Fruit fly (Drosophila melanogaster) whole organism, embryonic: Measurements from ENCODE around the gene CG6739.

ENCODE experiments used
- Ada2b ChIP-seq: fragments of 200-800 bp; sonication (Bioruptor generic); IDR thresholded peaks from 2 replicates; pipeline ENCODE4 v1.3.6; 2022; ENCODE audit warnings: missing biosample characterization, missing genetic modification characterization
- Adf1 ChIP-seq: fragments of 200-800 bp; sonication (Bioruptor generic); IDR thresholded peaks from 2 replicates; pipeline ENCODE4 v1.3.6; 2022; ENCODE audit warnings: missing biosample characterization, missing genetic modification characterization
- CG10147 ChIP-seq: fragments of 200-800 bp; sonication (Bioruptor generic); optimal IDR thresholded peaks from 2 replicates; lab custom pipeline; 2019; ENCODE audit warnings: missing biosample characterization, mild to moderate bottlenecking, missing genetic modification characterization, moderate library complexity
- CG10274 ChIP-seq: fragments of 200-800 bp; sonication (Bioruptor generic); optimal IDR thresholded peaks from 3 replicates; lab custom pipeline; 2017; ENCODE audit warnings: missing biosample characterization, mild to moderate bottlenecking, missing genetic modification characterization
- CG10462 ChIP-seq: fragments of 200-800 bp; sonication (Bioruptor generic); optimal IDR thresholded peaks from 2 replicates; lab custom pipeline; 2016; ENCODE audit warnings: missing biosample characterization, missing genetic modification characterization
- CG11504 ChIP-seq: fragments of 200-800 bp; sonication (Bioruptor generic); optimal IDR thresholded peaks from 3 replicates; lab custom pipeline; 2019; ENCODE audit warnings: missing biosample characterization, mild to moderate bottlenecking, missing genetic modification characterization, moderate library complexity
- CG11696 ChIP-seq: fragments of 200-800 bp; sonication (Bioruptor generic); IDR thresholded peaks from 2 replicates; pipeline ENCODE4 v1.3.6; 2022; ENCODE audit warnings: missing biosample characterization, missing genetic modification characterization
- CG12071 ChIP-seq: fragments of 200-800 bp; sonication (Bioruptor generic); optimal IDR thresholded peaks from 3 replicates; lab custom pipeline; 2018; ENCODE audit warnings: missing biosample characterization, mild to moderate bottlenecking, missing genetic modification characterization
- CG12299 ChIP-seq: fragments of 200-800 bp; sonication (Bioruptor generic); optimal IDR thresholded peaks from 2 replicates; lab custom pipeline; 2018; ENCODE audit warnings: missing biosample characterization, mild to moderate bottlenecking, missing genetic modification characterization
- CG13287 ChIP-seq: fragments of 200-800 bp; sonication (Bioruptor generic); IDR thresholded peaks from 2 replicates; pipeline ENCODE4 v1.3.6; 2022; ENCODE audit warnings: missing biosample characterization, missing genetic modification characterization; ENCODE audit not compliant: partially characterized antibody
- CG13296 ChIP-seq: fragments of 200-800 bp; sonication (Bioruptor generic); optimal IDR thresholded peaks from 3 replicates; lab custom pipeline; 2018; ENCODE audit warnings: missing biosample characterization, mild to moderate bottlenecking, missing genetic modification characterization
- CG13775 ChIP-seq: fragments of 200-800 bp; sonication (Bioruptor generic); optimal IDR thresholded peaks from 3 replicates; lab custom pipeline; 2017; ENCODE audit warnings: missing biosample characterization, mild to moderate bottlenecking, missing genetic modification characterization
- CG13894 ChIP-seq: fragments of 200-800 bp; sonication (Bioruptor generic); optimal IDR thresholded peaks from 3 replicates; lab custom pipeline; 2018; ENCODE audit warnings: missing biosample characterization, mild to moderate bottlenecking, missing genetic modification characterization, moderate library complexity
- CG16863 ChIP-seq: fragments of 200-800 bp; sonication (Bioruptor generic); optimal IDR thresholded peaks from 3 replicates; lab custom pipeline; 2016; ENCODE audit warnings: missing biosample characterization, missing genetic modification characterization
- CG17359 ChIP-seq: fragments of 200-800 bp; sonication (Bioruptor generic); optimal IDR thresholded peaks from 3 replicates; lab custom pipeline; 2018; ENCODE audit warnings: missing biosample characterization, mild to moderate bottlenecking, missing genetic modification characterization, moderate library complexity
- CG17802 ChIP-seq: fragments of 200-800 bp; sonication (Bioruptor generic); optimal IDR thresholded peaks from 2 replicates; lab custom pipeline; 2018; ENCODE audit warnings: missing biosample characterization, mild to moderate bottlenecking, missing genetic modification characterization, moderate library complexity
- CG2199 ChIP-seq: fragments of 200-800 bp; sonication (Bioruptor generic); IDR thresholded peaks from 3 replicates; pipeline ENCODE4 v1.3.6; 2022; ENCODE audit warnings: missing biosample characterization, missing genetic modification characterization
- CG30403 ChIP-seq: fragments of 200-800 bp; sonication (Bioruptor generic); optimal IDR thresholded peaks from 3 replicates; lab custom pipeline; 2016; ENCODE audit warnings: missing biosample characterization, missing genetic modification characterization
- CG3847 ChIP-seq: fragments of 200-800 bp; sonication (Bioruptor generic); IDR thresholded peaks from 2 replicates; pipeline ENCODE4 v1.3.6; 2022; ENCODE audit warnings: missing biosample characterization, missing genetic modification characterization
- CG3995 ChIP-seq: fragments of 200-800 bp; sonication (Bioruptor generic); optimal IDR thresholded peaks from 3 replicates; lab custom pipeline; 2016; ENCODE audit warnings: missing biosample characterization, missing genetic modification characterization
- CG4328 ChIP-seq: fragments of 200-800 bp; sonication (Bioruptor generic); optimal IDR thresholded peaks from 3 replicates; lab custom pipeline; 2017; ENCODE audit warnings: missing biosample characterization, missing genetic modification reagents, missing genetic modification characterization
- CG4424 ChIP-seq: fragments of 200-800 bp; sonication (Bioruptor generic); optimal IDR thresholded peaks from 3 replicates; lab custom pipeline; 2016; ENCODE audit warnings: missing biosample characterization, missing genetic modification characterization
- CG4854 ChIP-seq: fragments of 200-800 bp; sonication (Bioruptor generic); optimal IDR thresholded peaks from 2 replicates; lab custom pipeline; 2016; ENCODE audit warnings: missing biosample characterization, missing genetic modification characterization, inconsistent platforms
- CG9876 ChIP-seq: fragments of 200-800 bp; sonication (Bioruptor generic); optimal IDR thresholded peaks from 2 replicates; lab custom pipeline; 2016; ENCODE audit warnings: missing biosample characterization, missing genetic modification characterization
- CkIIα-i1 ChIP-seq: fragments of 200-800 bp; sonication (Bioruptor generic); IDR thresholded peaks from 2 replicates; pipeline ENCODE4 v1.3.6; 2022; ENCODE audit warnings: missing biosample characterization, missing genetic modification characterization
- Hr78 ChIP-seq, 2 experiments: fragments of 200-800 bp in 1 of 2; fragments of >200 bp in 1 of 2; sonication (Bioruptor generic) in 1 of 2; optimal IDR thresholded peaks; 2 replicates each; lab custom pipeline; 2017 to 2019; ENCODE audit warnings: missing biosample characterization in 2 of 2, missing genetic modification characterization in 2 of 2, mild to moderate bottlenecking in 1 of 2, moderate library complexity in 1 of 2
- MTF-1 ChIP-seq: fragments of 200-800 bp; sonication (Bioruptor generic); optimal IDR thresholded peaks from 2 replicates; lab custom pipeline; 2018; ENCODE audit warnings: missing biosample characterization, mild to moderate bottlenecking, missing genetic modification characterization, borderline replicate concordance
- NC2β ChIP-seq: fragments of 200-800 bp; sonication (Bioruptor generic); optimal IDR thresholded peaks from 2 replicates; lab custom pipeline; 2016; ENCODE audit warnings: missing biosample characterization, missing genetic modification characterization
- Neu2 ChIP-seq: fragments of 200-800 bp; sonication (Bioruptor generic); optimal IDR thresholded peaks from 3 replicates; lab custom pipeline; 2016; ENCODE audit warnings: missing biosample characterization, missing genetic modification characterization, borderline replicate concordance
- Nf-YA ChIP-seq: fragments of 200-800 bp; sonication (Bioruptor generic); IDR thresholded peaks from 2 replicates; pipeline ENCODE4 v1.3.6; 2022; ENCODE audit warnings: missing biosample characterization, missing genetic modification characterization
- Sry-δ ChIP-seq: fragments of 200-800 bp; sonication (Bioruptor generic); optimal IDR thresholded peaks from 2 replicates; lab custom pipeline; 2016; ENCODE audit warnings: missing biosample characterization, missing genetic modification characterization
- Usf ChIP-seq: fragments of 200-800 bp; sonication (Bioruptor generic); optimal IDR thresholded peaks from 2 replicates; lab custom pipeline; 2017; ENCODE audit warnings: missing genotype, missing biosample characterization, missing genetic modification characterization
- Vsx1 ChIP-seq: fragments of 200-800 bp; sonication (Bioruptor generic); optimal IDR thresholded peaks from 2 replicates; lab custom pipeline; 2017; ENCODE audit warnings: missing biosample characterization, mild to moderate bottlenecking, missing genetic modification characterization, missing genetic modification reagents
- ap ChIP-seq: fragments of 200-800 bp; sonication (Bioruptor generic); IDR thresholded peaks from 2 replicates; pipeline ENCODE4 v1.3.6; 2022; ENCODE audit warnings: missing biosample characterization, missing genetic modification characterization
- ase ChIP-seq: fragments of 200-800 bp; sonication (Bioruptor generic); IDR thresholded peaks from 3 replicates; pipeline ENCODE4 v1.3.6; 2022; ENCODE audit warnings: missing biosample characterization, missing genetic modification characterization
- chinmo ChIP-seq: fragments of 200-800 bp; sonication (Bioruptor generic); IDR thresholded peaks from 4 replicates; pipeline ENCODE4 v1.3.6; 2022; ENCODE audit warnings: missing biosample characterization, missing genetic modification characterization; ENCODE audit not compliant: partially characterized antibody
- dysf ChIP-seq: fragments of 200-800 bp; sonication (Bioruptor generic); IDR thresholded peaks from 3 replicates; pipeline ENCODE4 v1.3.6; 2022; ENCODE audit warnings: missing biosample characterization, missing genetic modification characterization
- hkb ChIP-seq, 2 experiments: fragments of 200-800 bp in 1 of 2; fragments of >200 bp in 1 of 2; sonication (Bioruptor generic) in 1 of 2; IDR thresholded peaks in 1 of 2; optimal IDR thresholded peaks in 1 of 2; 2 replicates each; pipeline versions ENCODE4 v1.3.6 to Lab custom; 2017 to 2022; ENCODE audit warnings: missing biosample characterization in 1 of 2, missing genetic modification characterization in 1 of 2
- oc ChIP-seq: fragments of 200-800 bp; sonication (Bioruptor generic); optimal IDR thresholded peaks from 2 replicates; lab custom pipeline; 2018; ENCODE audit warnings: missing biosample characterization, mild to moderate bottlenecking, missing genetic modification characterization, moderate library complexity
- pho ChIP-seq: fragments of 200-800 bp; sonication (Bioruptor generic); optimal IDR thresholded peaks from 2 replicates; lab custom pipeline; 2016; ENCODE audit warnings: missing biosample characterization, missing genetic modification characterization
- prd ChIP-seq, 3 experiments: fragments of >200 bp in 2 of 3; fragments of 200-800 bp in 1 of 3; sonication (Bioruptor generic) in 1 of 3; optimal IDR thresholded peaks in 2 of 3; IDR thresholded peaks in 1 of 3; 2 replicates in 2 of 3; 3 replicates in 1 of 3; pipeline versions ENCODE4 v1.3.6 to Lab custom; 2017 to 2022; ENCODE audit warnings: missing biosample characterization in 1 of 3, missing genetic modification characterization in 1 of 3
- sima ChIP-seq: fragments of 200-800 bp; sonication (Bioruptor generic); optimal IDR thresholded peaks from 2 replicates; lab custom pipeline; 2016; ENCODE audit warnings: missing biosample characterization, missing genetic modification characterization
- sr ChIP-seq: fragments of 200-800 bp; sonication (Bioruptor generic); IDR thresholded peaks from 3 replicates; pipeline ENCODE4 v1.3.6; 2022; ENCODE audit warnings: missing biosample characterization, missing genetic modification characterization
- ssp ChIP-seq: fragments of 200-800 bp; sonication (Bioruptor generic); IDR thresholded peaks from 2 replicates; pipeline ENCODE4 v1.3.6; 2022; ENCODE audit warnings: missing biosample characterization, missing genetic modification characterization
- ttk ChIP-seq: fragments of 200-800 bp; sonication (Bioruptor generic); IDR thresholded peaks from 2 replicates; pipeline ENCODE4 v2.1.2; 2022; ENCODE audit warnings: missing biosample characterization, missing genetic modification characterization
- tup ChIP-seq: fragments of 200-800 bp; sonication (Bioruptor generic); optimal IDR thresholded peaks from 2 replicates; lab custom pipeline; 2016; ENCODE audit warnings: missing biosample characterization, mild to moderate bottlenecking, missing genetic modification characterization, moderate library complexity
- unpg ChIP-seq: fragments of 200-800 bp; sonication (Bioruptor generic); optimal IDR thresholded peaks from 3 replicates; lab custom pipeline; 2018; ENCODE audit warnings: missing biosample characterization, mild to moderate bottlenecking, missing genetic modification characterization, moderate library complexity
- zen ChIP-seq: fragments of 200-800 bp; sonication (Bioruptor generic); optimal IDR thresholded peaks from 3 replicates; lab custom pipeline; 2018; ENCODE audit warnings: missing biosample characterization, mild to moderate bottlenecking, missing genetic modification characterization, moderate library complexity

CG6739 gene

DNA sequence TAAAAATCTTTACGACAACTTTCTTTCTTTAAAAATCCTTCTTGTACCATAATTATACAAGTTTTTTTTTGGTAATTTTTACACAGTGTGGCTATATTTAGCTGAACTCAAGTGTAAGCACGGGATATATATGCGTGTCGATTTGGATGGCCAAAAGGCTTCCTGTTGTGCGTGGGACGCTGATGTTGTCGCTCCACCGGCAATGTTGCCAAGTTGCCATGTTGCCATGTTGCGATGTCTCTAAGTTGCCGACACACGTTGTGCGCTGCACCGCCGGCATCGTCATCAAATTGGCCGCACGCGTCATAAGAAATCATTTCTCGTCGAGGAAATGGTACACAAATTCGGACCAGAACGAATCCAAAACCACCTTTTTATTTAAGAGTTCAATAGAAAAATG lies 22.5 kb downstream of the CG6739 start:
- peak; percentile 60; the same call in 2 of the 3 replicates for TF ChIP-seq sr (GFP tag; lab: Robert Waterston, UW)
- TF ChIP-seq prd (optimal IDR thresholded peaks at IDR 0.05; lab: Kevin White, UChicago): no peak
- 0 out of 3 replicates have a peak, but pooled peaks have one; percentile 7 for TF ChIP-seq prd (GFP tag; IDR thresholded peaks at IDR 0.05; lab: Robert Waterston, UW)
- no peak for TF ChIP-seq CG17802
- 0 out of 3 replicates have a peak, but pooled peaks have one; percentile 16 for TF ChIP-seq dysf (GFP tag; lab: Robert Waterston, UW)
- TF ChIP-seq CG11504 (tag; lab: Kevin White, UChicago): peak; percentile 84
- TF ChIP-seq ap (GFP tag; lab: Robert Waterston, UW): 0 out of 2 replicates have a peak, but pooled peaks have one; percentile 10
- no peak for TF ChIP-seq zen
- 0 out of 3 replicates have a peak, but pooled peaks have one; percentile 23 for TF ChIP-seq CG2199 (GFP tag; lab: Robert Waterston, UW)
- TF ChIP-seq, all 482 proteins: peak for 6

- TF ChIP-seq sima (GFP tag; lab: Kevin White, UChicago) (no peak), CG13296 (no peak), CG10147 (GFP tag; lab: Kevin White, UChicago) (no peak), CG17359 (tag; lab: Kevin White, UChicago) (peak; percentile 63), MTF-1 (GFP tag; lab: Kevin White, UChicago) (no peak), CG3847 (GFP tag; lab: Robert Waterston, UW) (no peak), NC2β (GFP tag; lab: Kevin White, UChicago) (peak; percentile 56), CG4854 (GFP tag; lab: Kevin White, UChicago) (no peak), chinmo (GFP tag; lab: Robert Waterston, UW) (no peak), CG3995 (GFP tag; lab: Kevin White, UChicago) (no peak), Ada2b (GFP tag; lab: Robert Waterston, UW) (peak; percentile 18; the same call in 1 of the 2 replicates), pho (GFP tag; lab: Kevin White, UChicago) (no peak), CG13894 (tag; lab: Kevin White, UChicago) (no peak), CG13775 (GFP tag; lab: Kevin White, UChicago) (peak; percentile 48), CkIIα-i1 (GFP tag; lab: Robert Waterston, UW) (no peak), ssp (GFP tag; lab: Robert Waterston, UW) (no peak), CG4328 (GFP tag; lab: Kevin White, UChicago) (no peak), Hr78 (GFP tag; optimal IDR thresholded peaks at IDR 0.05; lab: Kevin White, UChicago) (no peak), CG13287 (GFP tag; lab: Robert Waterston, UW) (no peak), tup (GFP tag; lab: Kevin White, UChicago) (no peak), ase (GFP tag; lab: Robert Waterston, UW) (no peak), CG12299 (tag; lab: Kevin White, UChicago) (no peak), CG11696 (GFP tag; lab: Robert Waterston, UW) (no peak), Usf (GFP tag; lab: Kevin White, UChicago) (no peak), unpg (peak; percentile 49), Vsx1 (peak; percentile 23), Sry-δ (GFP tag; lab: Kevin White, UChicago) (peak; percentile 5), Neu2 (peak; percentile 29), Nf-YA (no peak), Adf1 (GFP tag; lab: Robert Waterston, UW) (no peak), CG4424 (GFP tag; lab: Kevin White, UChicago) (peak; percentile 29), CG30403 (GFP tag; lab: Kevin White, UChicago) (peak; percentile 46), CG10274 (GFP tag; lab: Kevin White, UChicago) (peak; percentile 1), CG10462 (GFP tag; lab: Kevin White, UChicago) (peak; percentile 28), ttk (GFP tag; lab: Robert Waterston, UW) (no peak), CG16863 (GFP tag; lab: Kevin White, UChicago) (peak; percentile 34), oc (tag; lab: Kevin White, UChicago) (no peak), CG9876 (GFP tag; lab: Kevin White, UChicago) (no peak), hkb (optimal IDR thresholded peaks at IDR 0.05; lab: Kevin White, UChicago) (no peak), hkb (GFP tag; IDR thresholded peaks at IDR 0.05; lab: Robert Waterston, UW) (no peak), CG12071 (GFP tag; lab: Kevin White, UChicago) (no peak)
Observed at dm6 chr2L:7632783-7633182, 24.6 kb downstream of the CG6739 start.
